Worm (Caenorhabditis elegans) whole organism, L1 larva: ENCODE data around the gene T14B4.8.

Experiments used
- ceh-63 ChIP-seq: fragments of 200-800 bp; sonication (Bioruptor generic); optimal IDR thresholded peaks from 2 replicates; lab custom pipeline; 2018; ENCODE audit warnings: mild to moderate bottlenecking, missing genetic modification characterization, missing compliant biosample characterization
- ces-1 ChIP-seq: fragments of 150-350 bp; optimal IDR thresholded peaks from 2 replicates; lab custom pipeline; 2014; ENCODE audit warnings: missing biosample characterization, missing genetic modification reagents, missing genetic modification characterization
- egl-27 ChIP-seq, 2 experiments: fragments of 150-350 bp in 1 of 2; sonication (generic microtip); optimal IDR thresholded peaks; 3 replicates each; lab custom pipeline; 2017 to 2018; ENCODE audit warnings: missing biosample characterization in 2 of 2, missing genetic modification characterization in 2 of 2, missing genetic modification reagents in 2 of 2
- lsy-2 ChIP-seq, 2 experiments: fragments of 150-350 bp; optimal IDR thresholded peaks; 2 replicates each; lab custom pipeline; 2014; ENCODE audit warnings: missing biosample characterization in 2 of 2, missing genetic modification characterization in 2 of 2
- nhr-28 ChIP-seq: fragments of 150-350 bp; optimal IDR thresholded peaks from 2 replicates; lab custom pipeline; 2014; ENCODE audit warnings: missing biosample characterization, missing genetic modification characterization
- nhr-90 ChIP-seq: sonication (generic microtip); optimal IDR thresholded peaks from 2 replicates; lab custom pipeline; 2016; ENCODE audit warnings: mild to moderate bottlenecking, missing genetic modification characterization, missing compliant biosample characterization; ENCODE audit not compliant: poor library complexity
- snpc-4 ChIP-seq: fragments of 150-350 bp; optimal IDR thresholded peaks from 2 replicates; lab custom pipeline; 2014; ENCODE audit warnings: missing biosample characterization, missing genetic modification characterization
- unc-130 ChIP-seq: fragments of 150-350 bp; optimal IDR thresholded peaks from 2 replicates; lab custom pipeline; 2017; ENCODE audit warnings: missing biosample characterization, missing genetic modification characterization, inconsistent platforms
- unc-30 ChIP-seq: sonication (generic microtip); optimal IDR thresholded peaks from 2 replicates; lab custom pipeline; 2017; ENCODE audit warnings: missing biosample characterization, missing genetic modification characterization
- zip-4 ChIP-seq: fragments of 200-800 bp; sonication (Bioruptor generic); optimal IDR thresholded peaks from 2 replicates; lab custom pipeline; 2018; ENCODE audit warnings: mild to moderate bottlenecking, missing genetic modification characterization, moderate library complexity, missing compliant biosample characterization
- ztf-11 ChIP-seq, 2 experiments: sonication (generic microtip); optimal IDR thresholded peaks; 2 replicates each; lab custom pipeline; 2016 to 2017; ENCODE audit warnings: missing genetic modification characterization in 2 of 2, missing biosample characterization in 1 of 2, missing compliant biosample characterization in 1 of 2

ce11 chrII:6756232-6756631, 27.0 kb upstream of the T14B4.8 start, which contains the start of gene F41G3.3:
- TF ChIP-seq ztf-11 (tag; optimal IDR thresholded peaks at IDR 0.05; lab: Kevin White, UChicago) (no peak), zip-4 (GFP tag; lab: Kevin White, UChicago) (no peak), egl-27 (tag; optimal IDR thresholded peaks at IDR 0.05; lab: Kevin White, UChicago) (no peak), lsy-2 (tag; optimal IDR thresholded peaks at IDR 0.05; lab: Kevin White, UChicago) (no peak), ces-1 (GFP tag; lab: Kevin White, UChicago) (no peak), snpc-4 (tag; lab: Kevin White, UChicago) (no peak), nhr-90 (tag; lab: Kevin White, UChicago) (no peak), unc-130 (tag; lab: Kevin White, UChicago) (no peak), nhr-28 (tag; lab: Kevin White, UChicago) (no peak), ceh-63 (GFP tag; lab: Kevin White, UChicago) (no peak), unc-30 (tag; lab: Kevin White, UChicago) (no peak)
